Worm (Caenorhabditis elegans) whole organism, L4 larva: ENCODE results near the gene F26A1.7.

Experiments
- fkh-10 ChIP-seq: fragments of 150-350 bp; optimal IDR thresholded peaks from 2 replicates; lab custom pipeline; 2014; ENCODE audit warnings: missing biosample characterization, missing genetic modification reagents, missing genetic modification characterization
- nhr-111 ChIP-seq: fragments of 200-800 bp; sonication (Bioruptor generic); optimal IDR thresholded peaks from 2 replicates; lab custom pipeline; 2018; ENCODE audit warnings: mild to moderate bottlenecking, missing genetic modification characterization, missing compliant biosample characterization
- nhr-76 ChIP-seq: fragments of 150-350 bp; optimal IDR thresholded peaks from 2 replicates; lab custom pipeline; 2014; ENCODE audit warnings: missing biosample characterization, missing genetic modification characterization
- skn-1 ChIP-seq: fragments of 150-350 bp; optimal IDR thresholded peaks from 2 replicates; lab custom pipeline; 2014; ENCODE audit warnings: missing biosample characterization, missing genetic modification characterization
- snpc-4 ChIP-seq: fragments of 150-350 bp; optimal IDR thresholded peaks from 2 replicates; lab custom pipeline; 2014; ENCODE audit warnings: missing biosample characterization, missing genetic modification characterization

- TF ChIP-seq fkh-10 (no peak), skn-1 (no peak), nhr-76 (tag; lab: Kevin White, UChicago) (no peak), snpc-4 (tag; lab: Kevin White, UChicago) (no peak), nhr-111 (GFP tag; lab: Kevin White, UChicago) (no peak)
Observed at ce11 chrIII:4778003-4778402, 41.7 kb downstream of the F26A1.7 start, which contains the start of gene B0393.7.
